Worm (Caenorhabditis elegans) whole organism, mixed stage, embryonic: ENCODE data around the gene cnc-9.

Source experiments
- elt-1 ChIP-seq: sonication (generic microtip); optimal IDR thresholded peaks from 2 replicates; lab custom pipeline; 2017; ENCODE audit warnings: missing genetic modification characterization, mild to moderate bottlenecking, missing compliant biosample characterization, antibody characterized with exemption, moderate library complexity, borderline replicate concordance; ENCODE audit not compliant: insufficient read depth
- lin-13 ChIP-seq: fragments of 150-350 bp; optimal IDR thresholded peaks from 2 replicates; lab custom pipeline; 2014; ENCODE audit warnings: missing biosample characterization, missing genetic modification characterization
- nhr-237 ChIP-seq: fragments of 150-350 bp; optimal IDR thresholded peaks from 2 replicates; lab custom pipeline; 2014; ENCODE audit warnings: missing biosample characterization, missing genetic modification characterization
- nhr-28 ChIP-seq: fragments of 150-350 bp; optimal IDR thresholded peaks from 2 replicates; lab custom pipeline; 2014; ENCODE audit warnings: missing biosample characterization, missing genetic modification characterization
- pha-4 ChIP-seq: fragments of 150-350 bp; optimal IDR thresholded peaks from 2 replicates; lab custom pipeline; 2018; ENCODE audit warnings: missing biosample characterization, missing genetic modification reagents, missing genetic modification characterization
- snpc-4 ChIP-seq: fragments of 150-350 bp; optimal IDR thresholded peaks from 2 replicates; lab custom pipeline; 2014; ENCODE audit warnings: missing biosample characterization, missing genetic modification characterization
- unc-62 ChIP-seq: fragments of 150-350 bp; optimal IDR thresholded peaks from 2 replicates; lab custom pipeline; 2014; ENCODE audit warnings: missing biosample characterization, missing genetic modification reagents, missing genetic modification characterization

ce11 chrV:7403501-7403900 lies 3.5 kb upstream of the cnc-9 start:
- TF ChIP-seq unc-62 (GFP tag; lab: Kevin White, UChicago) (no peak), pha-4 (no peak), elt-1 (tag; lab: Kevin White, UChicago) (no peak), nhr-28 (tag; lab: Kevin White, UChicago) (no peak), nhr-237 (tag; lab: Kevin White, UChicago) (no peak), lin-13 (tag; lab: Kevin White, UChicago) (no peak), snpc-4 (tag; lab: Kevin White, UChicago) (no peak)
